Worm (Caenorhabditis elegans) whole organism, L1 larva: ENCODE results near the gene lag-1.

Experiments used
- F16B12.6 ChIP-seq: fragments of 150-350 bp; optimal IDR thresholded peaks from 2 replicates; lab custom pipeline; 2014; ENCODE audit warnings: missing biosample characterization, missing genetic modification characterization
- ceh-8 ChIP-seq: fragments of 200-800 bp; sonication (Bioruptor generic); optimal IDR thresholded peaks from 2 replicates; lab custom pipeline; 2018; ENCODE audit warnings: mild to moderate bottlenecking, missing genetic modification characterization, moderate library complexity, missing compliant biosample characterization
- ceh-90 ChIP-seq: sonication (generic microtip); optimal IDR thresholded peaks from 2 replicates; lab custom pipeline; 2016; ENCODE audit warnings: missing genetic modification characterization, missing compliant biosample characterization
- egl-27 ChIP-seq, 2 experiments: fragments of 150-350 bp in 1 of 2; sonication (generic microtip); optimal IDR thresholded peaks; 3 replicates each; lab custom pipeline; 2017 to 2018; ENCODE audit warnings: missing biosample characterization in 2 of 2, missing genetic modification characterization in 2 of 2, missing genetic modification reagents in 2 of 2
- fkh-8 ChIP-seq: sonication (generic microtip); optimal IDR thresholded peaks from 2 replicates; lab custom pipeline; 2016; ENCODE audit warnings: mild to moderate bottlenecking, missing genetic modification characterization, missing compliant biosample characterization
- hlh-4 ChIP-seq: sonication (generic microtip); optimal IDR thresholded peaks from 2 replicates; lab custom pipeline; 2016; ENCODE audit warnings: mild to moderate bottlenecking, missing genetic modification characterization, missing compliant biosample characterization
- jun-1 ChIP-seq: fragments of 150-350 bp; optimal IDR thresholded peaks from 2 replicates; lab custom pipeline; 2014; ENCODE audit warnings: missing biosample characterization, missing genetic modification reagents, missing genetic modification characterization
- lsy-2 ChIP-seq, 2 experiments: fragments of 150-350 bp; optimal IDR thresholded peaks; 2 replicates each; lab custom pipeline; 2014; ENCODE audit warnings: missing biosample characterization in 2 of 2, missing genetic modification characterization in 2 of 2
- nhr-20 ChIP-seq: sonication (generic microtip); optimal IDR thresholded peaks from 2 replicates; lab custom pipeline; 2016; ENCODE audit warnings: mild to moderate bottlenecking, missing genetic modification characterization, missing compliant biosample characterization
- nhr-47 ChIP-seq: sonication (generic microtip); optimal IDR thresholded peaks from 2 replicates; lab custom pipeline; 2016; ENCODE audit warnings: mild to moderate bottlenecking, missing genetic modification characterization, moderate library complexity, missing compliant biosample characterization
- nhr-71 ChIP-seq: sonication (generic microtip); optimal IDR thresholded peaks from 2 replicates; lab custom pipeline; 2016; ENCODE audit warnings: mild to moderate bottlenecking, missing genetic modification characterization, moderate library complexity, missing compliant biosample characterization
- nhr-77 ChIP-seq: fragments of 150-350 bp; optimal IDR thresholded peaks from 2 replicates; lab custom pipeline; 2014; ENCODE audit warnings: missing biosample characterization, missing genetic modification characterization
- nhr-90 ChIP-seq: sonication (generic microtip); optimal IDR thresholded peaks from 2 replicates; lab custom pipeline; 2016; ENCODE audit warnings: mild to moderate bottlenecking, missing genetic modification characterization, missing compliant biosample characterization; ENCODE audit not compliant: poor library complexity
- pqm-1 ChIP-seq: sonication (generic microtip); optimal IDR thresholded peaks from 3 replicates; lab custom pipeline; 2017; ENCODE audit warnings: missing biosample characterization, missing genetic modification characterization
- skn-1 ChIP-seq: fragments of 150-350 bp; optimal IDR thresholded peaks from 2 replicates; lab custom pipeline; 2014; ENCODE audit warnings: missing biosample characterization, missing genetic modification characterization

lag-1 gene

DNA sequence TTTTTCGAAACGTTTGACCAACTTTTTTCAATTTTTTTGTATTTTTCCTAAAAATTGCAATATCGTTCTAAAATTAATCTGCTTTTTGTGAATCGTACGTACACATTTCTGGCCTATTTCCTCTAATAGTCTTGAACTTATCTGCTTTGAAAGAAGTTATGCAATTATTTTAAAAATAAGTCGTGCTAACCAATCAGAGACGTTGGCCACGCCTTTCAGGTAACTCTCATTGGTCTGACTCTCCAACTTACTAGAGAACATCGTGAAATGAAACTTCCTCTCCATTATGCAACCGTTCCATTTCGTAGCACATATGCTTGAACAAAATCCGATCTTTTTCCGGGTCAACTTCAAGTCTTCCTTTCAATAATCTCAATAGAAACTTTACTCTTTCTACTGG, 64.4 kb downstream of the lag-1 start:
- TF ChIP-seq jun-1 (tag; lab: Kevin White, UChicago) (no peak), nhr-77 (tag; lab: Kevin White, UChicago) (no peak), egl-27 (tag; optimal IDR thresholded peaks at IDR 0.05; lab: Kevin White, UChicago) (no peak), nhr-90 (tag; lab: Kevin White, UChicago) (no peak), nhr-47 (no peak), ceh-90 (tag; lab: Kevin White, UChicago) (no peak), lsy-2 (tag; optimal IDR thresholded peaks at IDR 0.05; lab: Kevin White, UChicago) (no peak), ceh-8 (no peak), nhr-71 (tag; lab: Kevin White, UChicago) (no peak), fkh-8 (no peak), pqm-1 (tag; lab: Kevin White, UChicago) (no peak), hlh-4 (no peak), F16B12.6 (tag; lab: Kevin White, UChicago) (no peak), skn-1 (tag; lab: Kevin White, UChicago) (no peak), nhr-20 (tag; lab: Kevin White, UChicago) (no peak)
